Fruit fly (Drosophila melanogaster) S2 (cell line): Measurements from ENCODE around the gene CG6678.

Source experiments
- CG8478 ChIP-seq: fragments of >200 bp; optimal IDR thresholded peaks from 2 replicates; lab custom pipeline; 2018
- CTCF ChIP-seq, 2 experiments: fragments of >200 bp; optimal IDR thresholded peaks; 2 replicates each; lab custom pipeline; 2018

- TF ChIP-seq CG8478 (no peak), CTCF (optimal IDR thresholded peaks at IDR 0.05; lab: Kevin White, UChicago) (no peak)
Observed at dm6 chr3R:21956340-21956739, 69.5 kb downstream of the CG6678 start.
